Fruit fly (Drosophila melanogaster) ovary, adult (tissue): ENCODE measurements around the gene CG3123.

Source experiments
- CG17801 ChIP-seq: fragments of 200-800 bp; optimal IDR thresholded peaks from 2 replicates; lab custom pipeline; 2019; ENCODE audit warnings: missing biosample characterization, mild to moderate bottlenecking, missing genetic modification characterization, moderate library complexity; ENCODE audit not compliant: partially characterized antibody

The CG3123 gene

dm6 chr2L:2812137-2812536 lies 13.2 kb downstream of the CG3123 start, which contains the start of gene CG2964:
CG2964 (plus strand) TSS chr2L:2812437.
- TF ChIP-seq CG17801 = no peak

- TF ChIP-seq CG17801 = no peak
Measured at dm6 chr2L:2810831-2811230, 14.5 kb downstream of the CG3123 start.

- TF ChIP-seq CG17801 = no peak
Measured at dm6 chr2L:2808038-2808699, 17.1 kb downstream of the CG3123 start.

- TF ChIP-seq CG17801 = no peak
Measured at dm6 chr2L:2807597-2807996, 17.7 kb downstream of the CG3123 start.

dm6 chr2L:2806190-2806763 lies 19.0 kb downstream of the CG3123 start:
- TF ChIP-seq CG17801 = no peak

- no peak for TF ChIP-seq CG17801
Measured at dm6 chr2L:2804634-2805311, 20.5 kb downstream of the CG3123 start, which contains the start of gene daw. daw (plus strand) TSS chr2L:2805261.

- no peak for TF ChIP-seq CG17801
Measured at dm6 chr2L:2802527-2802926, 22.8 kb downstream of the CG3123 start.

- TF ChIP-seq CG17801 = no peak
Measured at dm6 chr2L:2800956-2801776, 24.1 kb downstream of the CG3123 start.

- TF ChIP-seq CG17801 = no peak
Measured at dm6 chr2L:2799909-2800478, 25.3 kb downstream of the CG3123 start, which contains the start of gene Syt1. Syt1 (minus strand) TSS chr2L:2799979.

- TF ChIP-seq CG17801 = no peak
Measured at dm6 chr2L:2797186-2797585, 28.1 kb downstream of the CG3123 start.

- no peak for TF ChIP-seq CG17801
Measured at dm6 chr2L:2782790-2783189, 42.5 kb downstream of the CG3123 start.
